Fruit fly (Drosophila melanogaster) whole organism, embryonic: ENCODE data around the gene Ctr1B.

Source experiments
- Asciz ChIP-seq: fragments of 200-800 bp; sonication (Bioruptor generic); optimal IDR thresholded peaks from 2 replicates; lab custom pipeline; 2017; ENCODE audit warnings: missing biosample characterization, mild to moderate bottlenecking, missing genetic modification characterization, missing genetic modification reagents
- Atf6 ChIP-seq: fragments of 200-800 bp; sonication (Bioruptor generic); IDR thresholded peaks from 2 replicates; pipeline ENCODE4 v1.3.6; 2022; ENCODE audit warnings: missing biosample characterization, missing genetic modification characterization
- Bdp1 ChIP-seq: fragments of 200-800 bp; sonication (Bioruptor generic); optimal IDR thresholded peaks from 3 replicates; lab custom pipeline; 2016; ENCODE audit warnings: missing biosample characterization, missing genetic modification characterization
- Blimp-1 ChIP-seq: fragments of 200-800 bp; sonication (Bioruptor generic); optimal IDR thresholded peaks from 3 replicates; lab custom pipeline; 2018; ENCODE audit warnings: missing biosample characterization, missing genetic modification characterization, mild to moderate bottlenecking, moderate library complexity, missing genetic modification reagents
- CG1024 ChIP-seq: fragments of 200-800 bp; sonication (Bioruptor generic); IDR thresholded peaks from 2 replicates; pipeline ENCODE4 v1.3.6; 2022; ENCODE audit warnings: missing biosample characterization, missing genetic modification characterization
- CG11085 ChIP-seq: fragments of 200-800 bp; sonication (Bioruptor generic); IDR thresholded peaks from 2 replicates; pipeline ENCODE4 v1.3.6; 2022; ENCODE audit warnings: missing biosample characterization, missing genetic modification characterization
- CG11247 ChIP-seq: fragments of 200-800 bp; sonication (Bioruptor generic); IDR thresholded peaks from 2 replicates; pipeline ENCODE4 v1.3.6; 2022; ENCODE audit warnings: missing biosample characterization, missing genetic modification characterization
- CG12659 ChIP-seq: fragments of 200-800 bp; sonication (Bioruptor generic); optimal IDR thresholded peaks from 3 replicates; lab custom pipeline; 2017; ENCODE audit warnings: mild to moderate bottlenecking, missing biosample characterization, missing genetic modification reagents, missing genetic modification characterization
- CG13296 ChIP-seq: fragments of 200-800 bp; sonication (Bioruptor generic); optimal IDR thresholded peaks from 3 replicates; lab custom pipeline; 2018; ENCODE audit warnings: missing biosample characterization, mild to moderate bottlenecking, missing genetic modification characterization
- CG13894 ChIP-seq: fragments of 200-800 bp; sonication (Bioruptor generic); optimal IDR thresholded peaks from 3 replicates; lab custom pipeline; 2018; ENCODE audit warnings: missing biosample characterization, mild to moderate bottlenecking, missing genetic modification characterization, moderate library complexity
- CG16813 ChIP-seq: fragments of 200-800 bp; sonication (Bioruptor generic); IDR thresholded peaks from 3 replicates; pipeline ENCODE4 v1.3.6; 2022; ENCODE audit warnings: missing biosample characterization, missing genetic modification characterization; ENCODE audit not compliant: partially characterized antibody
- CG17385 ChIP-seq: fragments of 200-800 bp; sonication (Bioruptor generic); optimal IDR thresholded peaks from 3 replicates; lab custom pipeline; 2018; ENCODE audit warnings: missing biosample characterization, mild to moderate bottlenecking, missing genetic modification characterization
- CG17568 ChIP-seq: fragments of 200-800 bp; sonication (Bioruptor generic); optimal IDR thresholded peaks from 2 replicates; lab custom pipeline; 2018; ENCODE audit warnings: missing biosample characterization, mild to moderate bottlenecking, missing genetic modification characterization, moderate library complexity
- CG1832 ChIP-seq: fragments of 200-800 bp; sonication (Bioruptor generic); optimal IDR thresholded peaks from 2 replicates; lab custom pipeline; 2017; ENCODE audit warnings: missing biosample characterization, mild to moderate bottlenecking, missing genetic modification characterization, inconsistent platforms
- CG18764 ChIP-seq: fragments of 200-800 bp; sonication (Bioruptor generic); optimal IDR thresholded peaks from 3 replicates; lab custom pipeline; 2016; ENCODE audit warnings: missing biosample characterization, missing genetic modification characterization
- CG31365 ChIP-seq: fragments of 200-800 bp; sonication (Bioruptor generic); optimal IDR thresholded peaks from 2 replicates; lab custom pipeline; 2018; ENCODE audit warnings: missing biosample characterization, mild to moderate bottlenecking, missing genetic modification characterization
- CG31441 ChIP-seq: fragments of 200-800 bp; sonication (Bioruptor generic); IDR thresholded peaks from 2 replicates; pipeline ENCODE4 v1.3.6; 2022; ENCODE audit warnings: missing biosample characterization, missing genetic modification characterization
- CG32767 ChIP-seq: fragments of 200-800 bp; sonication (Bioruptor generic); IDR thresholded peaks from 2 replicates; pipeline ENCODE4 v1.3.6; 2022; ENCODE audit warnings: missing biosample characterization, missing genetic modification characterization
- CG43689 ChIP-seq: fragments of 200-800 bp; sonication (Bioruptor generic); IDR thresholded peaks from 2 replicates; pipeline ENCODE4 v1.3.6; 2022; ENCODE audit warnings: missing biosample characterization, missing genetic modification characterization
- CG4404 ChIP-seq: fragments of 200-800 bp; sonication (Bioruptor generic); IDR thresholded peaks from 2 replicates; pipeline ENCODE4 v1.3.6; 2022; ENCODE audit warnings: missing biosample characterization, missing genetic modification characterization
- CG6765 ChIP-seq: fragments of 200-800 bp; sonication (Bioruptor generic); optimal IDR thresholded peaks from 3 replicates; lab custom pipeline; 2017; ENCODE audit warnings: missing biosample characterization, mild to moderate bottlenecking, missing genetic modification characterization
- CG7745 ChIP-seq: fragments of 200-800 bp; sonication (Bioruptor generic); optimal IDR thresholded peaks from 2 replicates; lab custom pipeline; 2018; ENCODE audit warnings: missing biosample characterization, mild to moderate bottlenecking, missing genetic modification characterization, moderate library complexity
- CG7839 ChIP-seq: fragments of 200-800 bp; sonication (Bioruptor generic); optimal IDR thresholded peaks from 3 replicates; lab custom pipeline; 2018; ENCODE audit warnings: missing biosample characterization, mild to moderate bottlenecking, missing genetic modification characterization, moderate library complexity
- CG7928 ChIP-seq: fragments of 200-800 bp; sonication (Bioruptor generic); optimal IDR thresholded peaks from 2 replicates; lab custom pipeline; 2017; ENCODE audit warnings: missing biosample characterization, mild to moderate bottlenecking, missing genetic modification characterization
- CG8359 ChIP-seq: fragments of 200-800 bp; sonication (Bioruptor generic); optimal IDR thresholded peaks from 2 replicates; lab custom pipeline; 2017; ENCODE audit warnings: missing biosample characterization, mild to moderate bottlenecking, missing genetic modification characterization, borderline replicate concordance
- CG9437 ChIP-seq: fragments of 200-800 bp; sonication (Bioruptor generic); optimal IDR thresholded peaks from 2 replicates; lab custom pipeline; 2018; ENCODE audit warnings: missing biosample characterization, mild to moderate bottlenecking, missing genetic modification characterization
- CG9817 ChIP-seq: fragments of 200-800 bp; sonication (Bioruptor generic); optimal IDR thresholded peaks from 2 replicates; lab custom pipeline; 2018; ENCODE audit warnings: missing biosample characterization, mild to moderate bottlenecking, missing genetic modification characterization, moderate library complexity
- Drgx ChIP-seq: fragments of 200-800 bp; sonication (Bioruptor generic); IDR thresholded peaks from 2 replicates; pipeline ENCODE4 v1.3.6; 2022; ENCODE audit warnings: missing biosample characterization, missing genetic modification characterization
- Fer3 ChIP-seq: fragments of 200-800 bp; sonication (Bioruptor generic); optimal IDR thresholded peaks from 2 replicates; lab custom pipeline; 2018; ENCODE audit warnings: missing biosample characterization, mild to moderate bottlenecking, missing genetic modification characterization, moderate library complexity
- H2.0 ChIP-seq: fragments of 200-800 bp; sonication (Bioruptor generic); IDR thresholded peaks from 2 replicates; pipeline ENCODE4 v1.3.6; 2022; ENCODE audit warnings: missing biosample characterization, missing genetic modification characterization
- Lpt ChIP-seq: fragments of >200 bp; optimal IDR thresholded peaks from 2 replicates; lab custom pipeline; 2018; ENCODE audit warnings: missing biosample characterization, missing genetic modification characterization
- NC2α ChIP-seq: fragments of 200-800 bp; sonication (Bioruptor generic); optimal IDR thresholded peaks from 2 replicates; lab custom pipeline; 2016; ENCODE audit warnings: missing biosample characterization, missing genetic modification characterization
- Nf-YC ChIP-seq: fragments of 200-800 bp; optimal IDR thresholded peaks from 3 replicates; lab custom pipeline; 2019; ENCODE audit warnings: missing biosample characterization, mild to moderate bottlenecking, missing genetic modification characterization, moderate library complexity
- Ptx1 ChIP-seq: fragments of 200-800 bp; sonication (Bioruptor generic); IDR thresholded peaks from 2 replicates; pipeline ENCODE4 v1.3.6; 2022; ENCODE audit warnings: missing biosample characterization, missing genetic modification characterization
- Rfx ChIP-seq: fragments of 200-800 bp; sonication (Bioruptor generic); IDR thresholded peaks from 2 replicates; pipeline ENCODE4 v1.3.6; 2022; ENCODE audit warnings: missing biosample characterization, missing genetic modification characterization
- Sin3A ChIP-seq: fragments of >200 bp; optimal IDR thresholded peaks from 2 replicates; lab custom pipeline; 2018
- Sry-β ChIP-seq: fragments of 200-800 bp; sonication (Bioruptor generic); optimal IDR thresholded peaks from 2 replicates; lab custom pipeline; 2018; ENCODE audit warnings: missing biosample characterization, mild to moderate bottlenecking, missing genetic modification characterization, moderate library complexity
- Vsx1 ChIP-seq: fragments of 200-800 bp; sonication (Bioruptor generic); optimal IDR thresholded peaks from 2 replicates; lab custom pipeline; 2017; ENCODE audit warnings: missing biosample characterization, mild to moderate bottlenecking, missing genetic modification characterization, missing genetic modification reagents
- btn ChIP-seq: fragments of 200-800 bp; sonication (Bioruptor generic); optimal IDR thresholded peaks from 2 replicates; lab custom pipeline; 2016; ENCODE audit warnings: missing biosample characterization, missing genetic modification characterization
- crp ChIP-seq, 2 experiments: fragments of 200-800 bp; sonication (Bioruptor generic); optimal IDR thresholded peaks; 2 replicates in 1 of 2; 3 replicates in 1 of 2; lab custom pipeline; 2017; ENCODE audit warnings: missing biosample characterization in 2 of 2, missing genetic modification characterization in 2 of 2, mild to moderate bottlenecking in 1 of 2, moderate library complexity in 1 of 2
- danr ChIP-seq: fragments of 200-800 bp; sonication (Bioruptor generic); IDR thresholded peaks from 2 replicates; pipeline ENCODE4 v1.3.6; 2022; ENCODE audit warnings: missing biosample characterization, missing genetic modification characterization
- eyg ChIP-seq: fragments of 200-800 bp; sonication (Bioruptor generic); optimal IDR thresholded peaks from 3 replicates; lab custom pipeline; 2016; ENCODE audit warnings: missing biosample characterization, missing genetic modification characterization
- fd3F ChIP-seq: fragments of 200-800 bp; sonication (Bioruptor generic); optimal IDR thresholded peaks from 2 replicates; lab custom pipeline; 2018; ENCODE audit warnings: missing biosample characterization, mild to moderate bottlenecking, missing genetic modification characterization, moderate library complexity
- kah ChIP-seq: fragments of 200-800 bp; sonication (Bioruptor generic); optimal IDR thresholded peaks from 2 replicates; lab custom pipeline; 2018; ENCODE audit warnings: missing biosample characterization, mild to moderate bottlenecking, missing genetic modification characterization
- kay ChIP-seq: fragments of 200-800 bp; sonication (Bioruptor generic); optimal IDR thresholded peaks from 2 replicates; lab custom pipeline; 2016; ENCODE audit warnings: missing biosample characterization, missing genetic modification characterization
- pum ChIP-seq: fragments of 200-800 bp; sonication (Bioruptor generic); optimal IDR thresholded peaks from 2 replicates; lab custom pipeline; 2016; ENCODE audit warnings: missing biosample characterization, missing genetic modification characterization
- sens-2 ChIP-seq: fragments of 200-800 bp; sonication (Bioruptor generic); IDR thresholded peaks from 2 replicates; pipeline ENCODE4 v1.3.6; 2022; ENCODE audit warnings: missing biosample characterization, missing genetic modification characterization
- sisA ChIP-seq: fragments of 200-800 bp; sonication (Bioruptor generic); IDR thresholded peaks from 2 replicates; pipeline ENCODE4 v1.3.6; 2022; ENCODE audit warnings: missing biosample characterization, missing genetic modification characterization
- sr ChIP-seq: fragments of 200-800 bp; sonication (Bioruptor generic); IDR thresholded peaks from 3 replicates; pipeline ENCODE4 v1.3.6; 2022; ENCODE audit warnings: missing biosample characterization, missing genetic modification characterization
- wdn ChIP-seq: fragments of 200-800 bp; sonication (Bioruptor generic); IDR thresholded peaks from 2 replicates; pipeline ENCODE4 v1.3.6; 2022; ENCODE audit warnings: missing biosample characterization, missing genetic modification characterization

Gene Ctr1B

DNA sequence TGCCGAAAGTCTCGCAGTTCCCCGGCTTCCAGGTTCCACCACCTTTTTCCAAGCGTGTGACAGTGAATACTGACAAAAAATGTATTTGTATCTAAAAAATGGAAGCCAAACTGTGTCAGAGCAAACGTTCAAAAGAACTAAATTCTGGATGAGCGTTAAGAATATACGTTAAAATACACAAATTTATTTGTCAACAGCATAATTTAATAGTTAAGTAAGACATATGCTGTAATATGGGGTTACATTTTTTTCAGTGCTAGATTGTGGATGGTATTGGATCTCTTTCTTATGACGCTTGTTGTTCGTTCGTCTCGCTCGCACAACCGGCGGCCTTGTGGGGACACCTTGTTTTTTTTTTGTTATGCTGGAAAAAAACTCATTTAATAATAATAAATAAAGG is 38.2 kb downstream of the Ctr1B start (continued):
- peak; percentile 82 for TF ChIP-seq CG31365 (tag; lab: Kevin White, UChicago)
- peak; percentile 91 for TF ChIP-seq Blimp-1
- peak; percentile 99 for TF ChIP-seq Rfx (GFP tag; lab: Robert Waterston, UW)
- TF ChIP-seq eyg (GFP tag; lab: Kevin White, UChicago), result peak; percentile 96
- TF ChIP-seq CG9817 (tag; lab: Kevin White, UChicago), result peak; percentile 96
- peak; percentile 94 for TF ChIP-seq CG17568 (GFP tag; lab: Kevin White, UChicago)
- peak; percentile 84 for TF ChIP-seq CG9437 (GFP tag; lab: Kevin White, UChicago)
- peak; percentile 93 for TF ChIP-seq fd3F (GFP tag; lab: Kevin White, UChicago)
- TF ChIP-seq btn (GFP tag; lab: Kevin White, UChicago), result peak; percentile 74
- TF ChIP-seq Lpt, result no peak
- TF ChIP-seq wdn, result peak; percentile 97
- peak; percentile 91 for TF ChIP-seq CG13296
- TF ChIP-seq CG4404 (GFP tag; lab: Robert Waterston, UW), result peak; percentile 73
- TF ChIP-seq CG32767 (GFP tag; lab: Robert Waterston, UW), result peak; percentile 91
- peak; percentile 69; the same call in 2 of the 3 replicates for TF ChIP-seq sr (GFP tag; lab: Robert Waterston, UW)

DNA sequence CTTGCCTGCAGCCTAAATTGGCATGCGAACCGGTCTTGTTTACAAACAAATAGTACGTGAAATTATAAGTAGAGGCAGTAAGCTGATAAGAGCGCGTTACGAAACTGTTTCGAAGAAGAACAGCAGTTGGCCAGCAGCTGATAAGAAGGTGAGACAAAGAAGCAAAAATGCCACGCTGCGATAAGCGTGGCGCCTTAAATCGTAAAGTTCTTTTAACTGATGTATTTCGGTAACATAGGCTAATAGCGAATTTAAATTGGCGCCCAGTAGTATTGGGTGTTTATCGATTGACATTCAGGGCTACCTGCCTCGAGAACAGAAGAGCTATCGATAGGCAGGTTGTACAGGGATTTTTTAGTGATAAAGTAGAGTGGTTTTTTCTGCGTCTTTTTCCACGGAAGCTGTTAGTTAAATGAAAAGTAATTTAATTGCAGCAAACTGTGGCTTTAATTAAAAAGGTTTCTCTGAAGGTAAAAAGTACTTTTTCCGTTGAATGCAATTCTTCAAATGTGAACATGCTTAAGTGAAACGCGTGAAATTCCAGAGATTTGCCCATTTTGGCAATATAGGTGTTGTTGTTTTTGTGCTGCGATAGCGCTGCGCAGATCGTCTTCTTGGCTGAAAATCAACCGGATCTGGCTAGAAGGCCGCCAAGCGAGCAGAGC is 39.3 kb downstream of the Ctr1B start, which contains the start of gene stck:
Gene stck, plus strand, starts transcription at position 353 of the 665 bp plus-strand sequence.
- TF ChIP-seq Fer3 (tag; lab: Kevin White, UChicago), result no peak
- no peak for TF ChIP-seq CG13894 (tag; lab: Kevin White, UChicago)
- no peak for TF ChIP-seq NC2α (GFP tag; lab: Kevin White, UChicago)
- TF ChIP-seq sens-2 (GFP tag; lab: Robert Waterston, UW), result no peak
- no peak for TF ChIP-seq danr (GFP tag; lab: Robert Waterston, UW)
- no peak for TF ChIP-seq Nf-YC (tag; lab: Kevin White, UChicago)
- no peak for TF ChIP-seq pum (GFP tag; lab: Kevin White, UChicago)
- TF ChIP-seq kay (GFP tag; lab: Kevin White, UChicago), result no peak
- no peak for TF ChIP-seq CG11085 (GFP tag; lab: Robert Waterston, UW)
- peak; percentile 36 for TF ChIP-seq CG17385 (GFP tag; lab: Kevin White, UChicago)
- TF ChIP-seq Sry-β (GFP tag; lab: Kevin White, UChicago), result peak; percentile 97
- peak; percentile 96 for TF ChIP-seq CG7928 (GFP tag; lab: Kevin White, UChicago)
- no peak for TF ChIP-seq Asciz
- no peak for TF ChIP-seq kah (GFP tag; lab: Kevin White, UChicago)
- peak; percentile 83 for TF ChIP-seq Sin3A
- TF ChIP-seq Bdp1, result no peak
- TF ChIP-seq Rfx (GFP tag; lab: Robert Waterston, UW), result no peak
- no peak for TF ChIP-seq CG18764 (GFP tag; lab: Kevin White, UChicago)
- TF ChIP-seq crp (GFP tag; optimal IDR thresholded peaks at IDR 0.05; lab: Kevin White, UChicago), result peak in 1 of 2 experiments; percentile 16
- TF ChIP-seq Atf6 (GFP tag; lab: Robert Waterston, UW), result no peak
- peak; percentile 27 for TF ChIP-seq CG12659
- TF ChIP-seq CG31441, result 0 out of 2 replicates have a peak, but pooled peaks have one; percentile 15
- no peak for TF ChIP-seq CG7745 (tag; lab: Kevin White, UChicago)
- no peak for TF ChIP-seq CG43689 (GFP tag; lab: Robert Waterston, UW)
- no peak for TF ChIP-seq CG8359 (GFP tag; lab: Kevin White, UChicago)
- no peak for TF ChIP-seq CG11247 (GFP tag; lab: Robert Waterston, UW)
- no peak for TF ChIP-seq CG1024 (GFP tag; lab: Robert Waterston, UW)
- peak; percentile 8 for TF ChIP-seq Vsx1 (GFP tag; lab: Kevin White, UChicago)
- no peak for TF ChIP-seq Drgx (GFP tag; lab: Robert Waterston, UW)
- TF ChIP-seq CG7839 (tag; lab: Kevin White, UChicago), result no peak
- TF ChIP-seq CG6765 (GFP tag; lab: Kevin White, UChicago), result no peak
- no peak for TF ChIP-seq sisA (GFP tag; lab: Robert Waterston, UW)
- TF ChIP-seq H2.0, result no peak
- peak; percentile 58 for TF ChIP-seq CG16813 (GFP tag; lab: Robert Waterston, UW)
- TF ChIP-seq CG1832, result no peak
- no peak for TF ChIP-seq Ptx1 (GFP tag; lab: Robert Waterston, UW)
